Fruit fly (Drosophila melanogaster) whole organism, embryonic: ENCODE measurements around the gene Sptr.

ENCODE experiments used
- ATbp ChIP-seq: fragments of 200-800 bp; sonication (Bioruptor generic); optimal IDR thresholded peaks from 2 replicates; lab custom pipeline; 2017; ENCODE audit warnings: missing biosample characterization, mild to moderate bottlenecking, missing genetic modification characterization, missing genetic modification reagents
- Blimp-1 ChIP-seq: fragments of 200-800 bp; sonication (Bioruptor generic); optimal IDR thresholded peaks from 3 replicates; lab custom pipeline; 2018; ENCODE audit warnings: missing biosample characterization, missing genetic modification characterization, mild to moderate bottlenecking, moderate library complexity, missing genetic modification reagents
- CG11398 ChIP-seq: fragments of 200-800 bp; sonication (Bioruptor generic); optimal IDR thresholded peaks from 2 replicates; lab custom pipeline; 2016; ENCODE audit warnings: missing biosample characterization, missing genetic modification characterization
- CG11456 ChIP-seq: fragments of 200-800 bp; sonication (Bioruptor generic); IDR thresholded peaks from 3 replicates; pipeline ENCODE4 v1.3.6; 2022; ENCODE audit warnings: missing biosample characterization, missing genetic modification characterization
- CG11504 ChIP-seq: fragments of 200-800 bp; sonication (Bioruptor generic); optimal IDR thresholded peaks from 3 replicates; lab custom pipeline; 2019; ENCODE audit warnings: missing biosample characterization, mild to moderate bottlenecking, missing genetic modification characterization, moderate library complexity
- CG11695 ChIP-seq: fragments of 200-800 bp; sonication (Bioruptor generic); IDR thresholded peaks from 3 replicates; pipeline ENCODE4 v1.3.6; 2022; ENCODE audit warnings: missing biosample characterization, missing genetic modification characterization
- CG11696 ChIP-seq: fragments of 200-800 bp; sonication (Bioruptor generic); IDR thresholded peaks from 2 replicates; pipeline ENCODE4 v1.3.6; 2022; ENCODE audit warnings: missing biosample characterization, missing genetic modification characterization
- CG1233 ChIP-seq: fragments of 200-800 bp; sonication (Bioruptor generic); optimal IDR thresholded peaks from 4 replicates; lab custom pipeline; 2018; ENCODE audit warnings: missing biosample characterization, mild to moderate bottlenecking, missing genetic modification characterization
- CG1602 ChIP-seq: fragments of 200-800 bp; sonication (Bioruptor generic); optimal IDR thresholded peaks from 3 replicates; lab custom pipeline; 2016; ENCODE audit warnings: missing biosample characterization, missing genetic modification characterization
- CG1603 ChIP-seq: fragments of 200-800 bp; sonication (Bioruptor generic); optimal IDR thresholded peaks from 2 replicates; lab custom pipeline; 2019; ENCODE audit warnings: missing biosample characterization, mild to moderate bottlenecking, missing genetic modification characterization, moderate library complexity
- CG16813 ChIP-seq: fragments of 200-800 bp; sonication (Bioruptor generic); IDR thresholded peaks from 3 replicates; pipeline ENCODE4 v1.3.6; 2022; ENCODE audit warnings: missing biosample characterization, missing genetic modification characterization; ENCODE audit not compliant: partially characterized antibody
- CG16815 ChIP-seq: fragments of 200-800 bp; sonication (Bioruptor generic); optimal IDR thresholded peaks from 3 replicates; lab custom pipeline; 2017; ENCODE audit warnings: missing biosample characterization, mild to moderate bottlenecking, missing genetic modification characterization
- CG17328 ChIP-seq: fragments of 200-800 bp; sonication (Bioruptor generic); IDR thresholded peaks from 2 replicates; pipeline ENCODE4 v1.3.6; 2022; ENCODE audit warnings: missing biosample characterization, missing genetic modification characterization
- CG17359 ChIP-seq: fragments of 200-800 bp; sonication (Bioruptor generic); optimal IDR thresholded peaks from 3 replicates; lab custom pipeline; 2018; ENCODE audit warnings: missing biosample characterization, mild to moderate bottlenecking, missing genetic modification characterization, moderate library complexity
- CG2116 ChIP-seq: fragments of 200-800 bp; sonication (Bioruptor generic); optimal IDR thresholded peaks from 3 replicates; lab custom pipeline; 2018; ENCODE audit warnings: missing biosample characterization, mild to moderate bottlenecking, missing genetic modification characterization
- CG4404 ChIP-seq: fragments of 200-800 bp; sonication (Bioruptor generic); IDR thresholded peaks from 2 replicates; pipeline ENCODE4 v1.3.6; 2022; ENCODE audit warnings: missing biosample characterization, missing genetic modification characterization
- CG7928 ChIP-seq: fragments of 200-800 bp; sonication (Bioruptor generic); optimal IDR thresholded peaks from 2 replicates; lab custom pipeline; 2017; ENCODE audit warnings: missing biosample characterization, mild to moderate bottlenecking, missing genetic modification characterization
- CG9876 ChIP-seq: fragments of 200-800 bp; sonication (Bioruptor generic); optimal IDR thresholded peaks from 2 replicates; lab custom pipeline; 2016; ENCODE audit warnings: missing biosample characterization, missing genetic modification characterization
- D ChIP-seq, 2 experiments: fragments of 200-800 bp in 1 of 2; fragments of >200 bp in 1 of 2; sonication (Bioruptor generic) in 1 of 2; optimal IDR thresholded peaks; 2 replicates in 1 of 2; 3 replicates in 1 of 2; lab custom pipeline; 2017; ENCODE audit warnings: mild to moderate bottlenecking in 1 of 2, missing biosample characterization in 1 of 2, missing genetic modification characterization in 1 of 2, missing genetic modification reagents in 1 of 2
- Dp ChIP-seq: fragments of 200-800 bp; sonication (Bioruptor generic); optimal IDR thresholded peaks from 2 replicates; lab custom pipeline; 2018; ENCODE audit warnings: missing biosample characterization, mild to moderate bottlenecking, missing genetic modification characterization, moderate library complexity
- E2f2 ChIP-seq: fragments of 200-800 bp; sonication (Bioruptor generic); IDR thresholded peaks from 2 replicates; pipeline ENCODE4 v1.3.6; 2022; ENCODE audit warnings: missing biosample characterization, missing genetic modification characterization
- Eip74EF ChIP-seq, 2 experiments: fragments of 200-800 bp in 1 of 2; fragments of >200 bp in 1 of 2; sonication (Bioruptor generic) in 1 of 2; optimal IDR thresholded peaks; 2 replicates each; lab custom pipeline; 2017 to 2019; ENCODE audit warnings: missing biosample characterization in 2 of 2, missing genetic modification characterization in 2 of 2, mild to moderate bottlenecking in 1 of 2, moderate library complexity in 1 of 2
- H2.0 ChIP-seq: fragments of 200-800 bp; sonication (Bioruptor generic); IDR thresholded peaks from 2 replicates; pipeline ENCODE4 v1.3.6; 2022; ENCODE audit warnings: missing biosample characterization, missing genetic modification characterization
- Hsf ChIP-seq: fragments of 200-800 bp; sonication (Bioruptor generic); optimal IDR thresholded peaks from 3 replicates; lab custom pipeline; 2016; ENCODE audit warnings: missing biosample characterization, missing genetic modification characterization
- Med ChIP-seq: fragments of 200-800 bp; sonication (Bioruptor generic); peaks from one replicate; lab custom pipeline; 2016; ENCODE audit warnings: missing biosample characterization, missing genetic modification characterization, mild to moderate bottlenecking, inconsistent platforms, moderate library complexity
- Sin3A ChIP-seq: fragments of >200 bp; optimal IDR thresholded peaks from 2 replicates; lab custom pipeline; 2018
- Sry-β ChIP-seq: fragments of 200-800 bp; sonication (Bioruptor generic); optimal IDR thresholded peaks from 2 replicates; lab custom pipeline; 2018; ENCODE audit warnings: missing biosample characterization, mild to moderate bottlenecking, missing genetic modification characterization, moderate library complexity
- TFAM ChIP-seq: fragments of 200-800 bp; sonication (Bioruptor generic); optimal IDR thresholded peaks from 2 replicates; lab custom pipeline; 2017; ENCODE audit warnings: missing biosample characterization, missing genetic modification characterization, inconsistent platforms
- Usf ChIP-seq: fragments of 200-800 bp; sonication (Bioruptor generic); optimal IDR thresholded peaks from 2 replicates; lab custom pipeline; 2017; ENCODE audit warnings: missing genotype, missing biosample characterization, missing genetic modification characterization
- bowl ChIP-seq: fragments of 200-800 bp; sonication (Bioruptor generic); IDR thresholded peaks from 2 replicates; pipeline ENCODE4 v1.3.6; 2022; ENCODE audit warnings: missing biosample characterization, missing genetic modification characterization
- bsh ChIP-seq, 2 experiments: fragments of 200-800 bp; sonication (Bioruptor generic); optimal IDR thresholded peaks; 2 replicates each; lab custom pipeline; 2017 to 2018; ENCODE audit warnings: mild to moderate bottlenecking in 2 of 2, missing biosample characterization in 2 of 2, missing genetic modification characterization in 2 of 2, moderate library complexity in 1 of 2
- eyg ChIP-seq: fragments of 200-800 bp; sonication (Bioruptor generic); optimal IDR thresholded peaks from 3 replicates; lab custom pipeline; 2016; ENCODE audit warnings: missing biosample characterization, missing genetic modification characterization
- fru ChIP-seq: fragments of >200 bp; optimal IDR thresholded peaks from 2 replicates; lab custom pipeline; 2017
- grn ChIP-seq: fragments of 200-800 bp; sonication (Bioruptor generic); optimal IDR thresholded peaks from 3 replicates; lab custom pipeline; 2017; ENCODE audit warnings: missing biosample characterization, missing genetic modification characterization
- insv ChIP-seq, 2 experiments: fragments of 200-800 bp; sonication (Bioruptor generic); optimal IDR thresholded peaks; 3 replicates each; lab custom pipeline; 2016 to 2018; ENCODE audit warnings: missing biosample characterization in 2 of 2, missing genetic modification characterization in 2 of 2
- lab ChIP-seq: fragments of 200-800 bp; sonication (Bioruptor generic); optimal IDR thresholded peaks from 3 replicates; lab custom pipeline; 2017; ENCODE audit warnings: missing biosample characterization, missing genetic modification characterization, mild to moderate bottlenecking, moderate library complexity, missing genetic modification reagents
- lilli ChIP-seq: fragments of 200-800 bp; sonication (Bioruptor generic); optimal IDR thresholded peaks from 3 replicates; lab custom pipeline; 2016; ENCODE audit warnings: missing biosample characterization, missing genetic modification characterization
- maf-S ChIP-seq: fragments of 200-800 bp; sonication (Bioruptor generic); optimal IDR thresholded peaks from 2 replicates; lab custom pipeline; 2016; ENCODE audit warnings: missing biosample characterization, missing genetic modification characterization
- nom ChIP-seq: fragments of 200-800 bp; sonication (Bioruptor generic); optimal IDR thresholded peaks from 2 replicates; lab custom pipeline; 2017; ENCODE audit warnings: missing biosample characterization, missing genetic modification characterization, mild to moderate bottlenecking, moderate library complexity, missing genetic modification reagents
- sens ChIP-seq: fragments of 200-800 bp; sonication (Bioruptor generic); peaks from one replicate; lab custom pipeline; 2016; ENCODE audit warnings: missing biosample characterization, missing genetic modification characterization
- slbo ChIP-seq: fragments of 200-800 bp; sonication (Bioruptor generic); IDR thresholded peaks from 2 replicates; pipeline ENCODE4 v1.3.6; 2022; ENCODE audit warnings: missing biosample characterization, missing genetic modification characterization
- stc ChIP-seq: fragments of 200-800 bp; sonication (Bioruptor generic); IDR thresholded peaks from 2 replicates; pipeline ENCODE4 v1.3.6; 2022; ENCODE audit warnings: missing biosample characterization, missing genetic modification characterization
- toy ChIP-seq: fragments of 200-800 bp; sonication (Bioruptor generic); IDR thresholded peaks from 2 replicates; pipeline ENCODE4 v1.3.6; 2022; ENCODE audit warnings: missing biosample characterization, missing genetic modification characterization

Sptr gene

DNA sequence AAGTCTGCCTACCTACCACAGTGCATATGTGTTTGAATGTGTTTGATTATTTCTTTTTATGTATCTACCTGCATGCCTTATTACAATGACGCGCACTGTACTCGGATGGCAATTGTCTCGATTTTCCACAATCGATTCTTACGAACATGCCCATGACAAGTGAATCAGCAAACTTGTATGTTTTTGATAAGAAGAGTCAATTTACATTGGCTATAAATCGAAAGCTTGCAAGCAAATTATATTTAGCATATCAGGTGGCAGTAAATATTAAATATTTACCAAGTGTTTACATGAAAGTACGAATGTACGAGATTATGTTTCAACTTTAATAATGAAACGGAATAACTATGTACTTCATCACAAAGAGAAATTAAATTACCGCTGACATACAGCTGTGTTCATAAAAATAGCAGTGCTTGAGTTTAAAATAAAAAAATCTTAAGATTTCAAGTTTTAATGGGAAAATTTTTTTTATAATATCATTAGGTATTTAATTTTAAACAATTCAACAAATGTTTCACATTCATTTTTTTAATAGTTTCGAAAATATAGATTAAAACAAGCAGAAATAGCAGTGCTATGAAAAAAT lies 4.7 kb downstream of the Sptr start:
- peak; percentile 19 for TF ChIP-seq CG17359 (tag; lab: Kevin White, UChicago)
- TF ChIP-seq grn (GFP tag; lab: Kevin White, UChicago) = no peak
- peak in 1 of 2 experiments; percentile 19 for TF ChIP-seq bsh (GFP tag; optimal IDR thresholded peaks at IDR 0.05; lab: Kevin White, UChicago)
- TF ChIP-seq H2.0 = no peak
- TF ChIP-seq ATbp (GFP tag; lab: Kevin White, UChicago) = peak; percentile 8
- TF ChIP-seq Med (GFP tag; lab: Kevin White, UChicago) = peak; percentile 0
- no peak for TF ChIP-seq eyg (GFP tag; lab: Kevin White, UChicago)
- no peak for TF ChIP-seq D (optimal IDR thresholded peaks at IDR 0.05; lab: Kevin White, UChicago)
- TF ChIP-seq D (GFP tag; optimal IDR thresholded peaks at IDR 0.05; lab: Kevin White, UChicago) = no peak
- no peak for TF ChIP-seq Sry-β (GFP tag; lab: Kevin White, UChicago)
- TF ChIP-seq lab (GFP tag; lab: Kevin White, UChicago) = peak; percentile 7
- no peak for TF ChIP-seq Usf
- no peak for TF ChIP-seq Hsf (GFP tag; lab: Kevin White, UChicago)
- no peak for TF ChIP-seq bowl
- no peak for TF ChIP-seq stc
- TF ChIP-seq CG11695 (GFP tag; lab: Robert Waterston, UW) = 0 out of 3 replicates have a peak, but pooled peaks have one; percentile 29
- TF ChIP-seq CG11696 (GFP tag; lab: Robert Waterston, UW) = peak; percentile 54; the same call in 1 of the 2 replicates
- peak; percentile 71 for TF ChIP-seq sens (GFP tag; lab: Kevin White, UChicago)
- TF ChIP-seq nom = peak; percentile 54
- TF ChIP-seq CG11398 (GFP tag; lab: Kevin White, UChicago) = no peak
- no peak for TF ChIP-seq toy (GFP tag; lab: Robert Waterston, UW)
- no peak for TF ChIP-seq CG11456 (GFP tag; lab: Robert Waterston, UW)
- TF ChIP-seq CG1603 (tag; lab: Kevin White, UChicago) = peak; percentile 20
- TF ChIP-seq Blimp-1 (GFP tag; lab: Kevin White, UChicago) = peak; percentile 5
- peak; percentile 9 for TF ChIP-seq CG11504 (tag; lab: Kevin White, UChicago)
- peak; percentile 2 for TF ChIP-seq CG1233

DNA sequence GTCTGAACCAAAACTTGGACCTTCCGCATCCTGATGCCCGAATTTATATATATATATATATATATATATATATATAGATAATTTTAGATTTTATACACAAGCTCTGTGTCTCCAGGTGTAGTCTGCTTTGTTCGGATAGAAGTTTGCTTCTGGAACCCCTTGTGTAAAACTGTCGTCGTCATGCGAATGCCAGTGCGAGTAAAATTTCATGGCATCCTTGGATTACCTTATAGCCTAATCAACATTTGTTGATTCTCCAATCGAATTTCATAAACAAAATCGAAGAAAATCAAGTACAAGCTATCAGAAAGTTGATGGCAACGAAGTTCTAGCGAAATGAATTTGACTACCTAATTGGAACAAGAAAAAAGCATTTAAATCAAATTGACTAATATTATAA lies 6.7 kb downstream of the Sptr start, which contains the start of gene CG32713:
Gene CG32713 (minus strand): TSS at position 101 of the 400 bp plus-strand sequence.
- TF ChIP-seq CG16815 (no peak), CG16813 (GFP tag; lab: Robert Waterston, UW) (no peak), Eip74EF (GFP tag; optimal IDR thresholded peaks at IDR 0.05; lab: Kevin White, UChicago) (no peak), E2f2 (GFP tag; lab: Robert Waterston, UW) (no peak), Sin3A (no peak), CG4404 (no peak), fru (lab: Kevin White, UChicago) (no peak), TFAM (GFP tag; lab: Kevin White, UChicago) (no peak), Dp (GFP tag; lab: Kevin White, UChicago) (no peak), lilli (GFP tag; lab: Kevin White, UChicago) (no peak), CG17328 (no peak), CG1602 (GFP tag; lab: Kevin White, UChicago) (no peak), maf-S (GFP tag; lab: Kevin White, UChicago) (no peak), CG2116 (GFP tag; lab: Kevin White, UChicago) (no peak), CG7928 (GFP tag; lab: Kevin White, UChicago) (no peak), insv (GFP tag; optimal IDR thresholded peaks at IDR 0.05; lab: Kevin White, UChicago) (no peak), CG9876 (GFP tag; lab: Kevin White, UChicago) (no peak), slbo (no peak)
- TF ChIP-seq, all 482 proteins: peak for 0
